Worm (Caenorhabditis elegans) whole organism, midembryonic: ENCODE data around the gene msp-77.

Experiments
- T22C8.4 ChIP-seq: fragments of 200-800 bp; sonication (Bioruptor generic); IDR thresholded peaks from 2 replicates; pipeline ENCODE4 v1.3.6; 2022; ENCODE audit warnings: missing genetic modification characterization, missing compliant biosample characterization
- cog-1 ChIP-seq: sonication (generic microtip); optimal IDR thresholded peaks from 2 replicates; lab custom pipeline; 2016; ENCODE audit warnings: missing genetic modification characterization, missing compliant biosample characterization
- flt-1 ChIP-seq: fragments of 200-800 bp; sonication (Bioruptor generic); IDR thresholded peaks from 2 replicates; pipeline ENCODE4 v1.3.6; 2022; ENCODE audit warnings: missing genetic modification characterization, missing compliant biosample characterization
- med-1 ChIP-seq: sonication (generic microtip); optimal IDR thresholded peaks from 2 replicates; lab custom pipeline; 2017; ENCODE audit warnings: missing genetic modification characterization, mild to moderate bottlenecking, missing compliant biosample characterization, antibody characterized with exemption, missing genetic modification reagents; ENCODE audit not compliant: insufficient read depth
- ref-1 ChIP-seq: fragments of 200-800 bp; sonication (Bioruptor generic); conservative IDR thresholded peaks from 2 replicates; pipeline ENCODE4 v1.3.6; 2022; ENCODE audit warnings: missing genetic modification reagents, missing genetic modification characterization, missing compliant biosample characterization
- tab-1 ChIP-seq: fragments of 200-800 bp; sonication (Bioruptor generic); IDR thresholded peaks from 2 replicates; pipeline ENCODE4 v1.3.6; 2022; ENCODE audit warnings: missing genetic modification characterization, missing compliant biosample characterization
- ztf-29 ChIP-seq: fragments of 200-800 bp; sonication (Bioruptor generic); IDR thresholded peaks from 2 replicates; pipeline ENCODE4 v1.3.6; 2022; ENCODE audit warnings: missing genetic modification reagents, missing genetic modification characterization, missing compliant biosample characterization

DNA sequence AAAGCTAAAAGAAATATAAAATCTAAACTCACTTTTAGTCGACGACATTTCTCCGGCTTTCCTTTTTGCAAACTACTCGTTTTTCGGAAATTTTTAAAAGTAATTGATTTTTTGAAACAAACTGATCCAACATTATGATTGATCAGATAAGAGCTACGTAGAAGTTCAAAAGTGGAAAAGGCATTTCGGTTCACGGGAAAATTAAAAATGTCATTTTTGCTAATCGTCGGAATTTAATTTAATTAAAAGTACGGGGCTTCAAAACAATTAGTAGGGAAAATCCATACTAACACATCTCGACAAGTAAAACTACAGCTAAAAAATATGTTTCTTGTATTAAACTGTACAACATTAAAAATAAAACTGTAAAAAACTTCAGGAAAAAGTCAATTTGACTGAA lies 44.8 kb upstream of the msp-77 start, which contains the start of gene K07F5.8:
- TF ChIP-seq tab-1 (GFP tag; lab: Robert Waterston, UW) (no peak), ztf-29 (GFP tag; lab: Robert Waterston, UW) (no peak), flt-1 (GFP tag; lab: Robert Waterston, UW) (no peak), cog-1 (tag; lab: Kevin White, UChicago) (no peak), ref-1 (GFP tag; lab: Robert Waterston, UW) (no peak), T22C8.4 (GFP tag; lab: Robert Waterston, UW) (no peak), med-1 (GFP tag; lab: Kevin White, UChicago) (no peak)
